Worm (Caenorhabditis elegans) whole organism, mixed stage, embryonic: ENCODE measurements around the gene F54H5.2.

Source experiments
- blmp-1 ChIP-seq: fragments of 150-350 bp; optimal IDR thresholded peaks from 2 replicates; lab custom pipeline; 2014; ENCODE audit warnings: missing biosample characterization, missing genetic modification characterization
- ceh-39 ChIP-seq: fragments of 150-350 bp; optimal IDR thresholded peaks from 2 replicates; lab custom pipeline; 2014; ENCODE audit warnings: missing biosample characterization, missing genetic modification characterization
- mep-1 ChIP-seq: fragments of 150-350 bp; optimal IDR thresholded peaks from 2 replicates; lab custom pipeline; 2017; ENCODE audit warnings: missing biosample characterization, missing genetic modification reagents, missing genetic modification characterization, inconsistent platforms
- nhr-2 ChIP-seq: fragments of 150-350 bp; optimal IDR thresholded peaks from 2 replicates; lab custom pipeline; 2014; ENCODE audit warnings: missing biosample characterization, missing genetic modification characterization
- snpc-4 ChIP-seq: fragments of 150-350 bp; optimal IDR thresholded peaks from 2 replicates; lab custom pipeline; 2014; ENCODE audit warnings: missing biosample characterization, missing genetic modification characterization
- unc-62 ChIP-seq: fragments of 150-350 bp; optimal IDR thresholded peaks from 2 replicates; lab custom pipeline; 2014; ENCODE audit warnings: missing biosample characterization, missing genetic modification reagents, missing genetic modification characterization

ce11 chrII:6597507-6597906, 29.8 kb upstream of the F54H5.2 start:
- TF ChIP-seq blmp-1 (tag; lab: Kevin White, UChicago) = no peak
- TF ChIP-seq mep-1 = no peak
- TF ChIP-seq nhr-2 (tag; lab: Kevin White, UChicago) = no peak
- no peak for TF ChIP-seq unc-62 (GFP tag; lab: Kevin White, UChicago)
- TF ChIP-seq ceh-39 (tag; lab: Kevin White, UChicago) = no peak
- TF ChIP-seq snpc-4 (tag; lab: Kevin White, UChicago) = no peak
